Worm (Caenorhabditis elegans): ENCODE results near the gene clec-221.

The clec-221 gene

DNA sequence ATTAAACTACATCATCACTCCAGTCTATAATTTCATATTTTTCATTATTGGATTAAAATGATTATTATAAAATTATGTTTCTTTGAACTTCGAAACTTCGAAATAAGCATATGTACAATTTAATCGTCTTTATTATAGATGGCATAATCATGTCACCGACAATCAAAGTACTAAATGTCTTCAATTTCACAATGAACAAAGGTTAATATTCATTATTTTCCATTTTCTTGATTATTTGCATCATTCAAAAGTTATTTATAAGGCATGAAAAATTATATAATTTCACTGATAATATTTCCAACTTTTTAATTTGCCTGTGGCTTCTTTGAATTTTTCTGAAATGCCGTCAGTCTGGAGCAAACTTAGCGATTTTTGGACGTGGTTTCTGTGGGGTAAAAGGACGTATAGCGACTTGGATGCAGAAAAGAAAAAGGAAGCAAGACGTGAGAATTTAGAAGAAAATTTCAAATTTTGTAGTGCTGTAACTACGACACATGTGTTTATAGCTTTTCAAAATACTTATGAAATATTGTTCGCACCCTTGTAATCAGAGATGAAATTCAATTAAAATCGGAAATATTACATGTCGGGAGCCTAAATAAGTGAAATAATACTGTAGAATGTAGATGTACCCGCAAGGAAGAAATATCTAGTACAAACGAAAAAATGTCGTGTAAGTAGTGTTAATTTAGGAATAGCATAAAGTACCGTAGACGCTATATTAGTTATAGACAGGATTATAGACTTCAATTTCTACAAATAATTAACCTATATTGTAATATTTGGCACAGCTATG is 1.6 kb upstream of the clec-221 start, which contains the start of gene F17C11.13:
TSS of gene F17C11.13 (plus strand) at position 243 of the 796 bp plus-strand sequence.
- TF ChIP-seq lin-35 (GFP tag; optimal IDR thresholded peaks at IDR 0.05): no peak
- TF ChIP-seq gei-17 (GFP tag; optimal IDR thresholded peaks at IDR 0.05): no peak
- no peak for TF ChIP-seq ceh-79 (tag; optimal IDR thresholded peaks at IDR 0.05)
- TF ChIP-seq nhr-80 (tag; optimal IDR thresholded peaks at IDR 0.05): peak; percentile 29
- TF ChIP-seq F49E8.2 (tag; optimal IDR thresholded peaks at IDR 0.05; ENCODE audit: insufficient read depth): no peak
- TF ChIP-seq T26A5.8 (tag; optimal IDR thresholded peaks at IDR 0.05): no peak

DNA sequence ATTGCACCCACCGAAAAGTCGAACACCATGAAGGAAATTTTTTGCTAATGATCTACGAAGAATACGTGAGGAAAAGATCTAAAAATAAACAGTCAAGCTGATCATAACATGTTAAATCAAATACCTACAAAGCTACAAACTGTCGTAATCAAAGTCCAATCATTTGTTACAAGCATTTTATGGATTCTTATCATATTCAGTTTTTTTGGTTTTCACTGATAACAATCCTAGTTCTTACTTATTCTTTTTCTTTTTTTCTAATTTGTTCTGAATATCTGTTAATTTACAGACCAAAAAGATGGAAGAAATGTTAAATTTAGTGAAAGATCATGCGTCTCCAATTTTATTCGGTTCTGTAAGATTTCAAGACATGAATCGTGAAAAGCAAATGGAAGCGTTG is 598 bp upstream of the clec-221 start, which contains the start of gene F17C11.6:
TSS of gene F17C11.6 (plus strand) at position 290 of the 400 bp plus-strand sequence.
- TF ChIP-seq mel-28 (tag; optimal IDR thresholded peaks at IDR 0.05; ENCODE audit: borderline replicate concordance) (no peak), nhr-80 (tag; optimal IDR thresholded peaks at IDR 0.05) (peak; percentile 14), hsf-1 (GFP tag; IDR thresholded peaks at IDR 0.05) (no peak)

DNA sequence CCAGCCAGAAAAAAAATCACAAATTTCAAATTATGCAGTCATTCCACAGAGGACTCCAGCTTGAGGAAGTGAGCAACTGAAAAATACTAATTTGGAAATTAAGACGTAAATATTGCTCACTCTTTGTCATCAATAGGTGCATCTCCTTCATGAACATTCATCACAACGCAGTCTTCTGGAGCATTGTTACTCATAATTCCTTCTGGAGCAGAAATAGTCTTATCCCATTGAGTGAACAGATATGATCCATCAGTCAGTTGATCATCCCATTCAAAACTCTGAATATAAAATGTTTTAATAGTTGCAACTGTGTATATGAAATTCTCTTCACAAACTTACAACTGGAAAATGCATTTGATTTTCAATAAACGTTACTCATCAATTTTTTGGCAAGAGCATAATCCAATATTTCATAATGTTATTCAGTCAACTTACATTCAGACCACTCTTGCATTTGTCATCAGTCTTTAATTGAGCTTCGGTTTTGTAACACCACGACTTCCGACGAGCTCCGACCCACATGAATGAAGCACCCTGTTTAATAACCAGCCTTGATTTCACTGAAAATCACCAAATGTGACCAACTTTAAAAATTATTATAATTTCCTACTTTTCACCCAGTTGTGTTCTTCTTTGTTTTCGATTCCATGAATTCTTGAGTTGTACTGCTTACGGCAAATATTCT is 621 bp downstream of the clec-221 start:
- TF ChIP-seq Y53G8AR.9 (GFP tag; conservative IDR thresholded peaks at IDR 0.05) (peak; percentile 74), bed-1 (GFP tag; IDR thresholded peaks at IDR 0.05) (0 out of 2 replicates have a peak, but pooled peaks have one; percentile 18), ama-1 (optimal IDR thresholded peaks at IDR 0.05) (peak; percentile 79), ama-1 (GFP tag; optimal IDR thresholded peaks at IDR 0.05) (peak in 1 of 2 experiments; percentile 33), K11D2.4 (GFP tag; IDR thresholded peaks at IDR 0.05) (peak; percentile 47), dox-1 (GFP tag; IDR thresholded peaks at IDR 0.05) (peak; percentile 45; the same call in 1 of the 2 replicates), somi-1 (GFP tag; optimal IDR thresholded peaks at IDR 0.05) (peak; percentile 76), repo-1 (tag; optimal IDR thresholded peaks at IDR 0.05) (peak; percentile 91), K12H6.12 (tag; optimal IDR thresholded peaks at IDR 0.05) (no peak), ztf-26 (tag; optimal IDR thresholded peaks at IDR 0.05) (peak; percentile 53), nhr-80 (tag; optimal IDR thresholded peaks at IDR 0.05) (no peak), C06A6.2 (GFP tag; conservative IDR thresholded peaks at IDR 0.05) (no peak; the same call in none of the 2 replicates), B0336.3 (GFP tag; IDR thresholded peaks at IDR 0.05) (peak; percentile 82), lin-35 (GFP tag; optimal IDR thresholded peaks at IDR 0.05) (peak in 1 of 3 experiments; percentile 65), madf-6 (GFP tag; IDR thresholded peaks at IDR 0.05) (peak; percentile 28; the same call in 1 of the 2 replicates), lsy-27 (tag; optimal IDR thresholded peaks at IDR 0.05; ENCODE audit: borderline replicate concordance, insufficient read depth) (no peak), F52B5.7 (tag; optimal IDR thresholded peaks at IDR 0.05) (peak; percentile 21), nfyb-1 (GFP tag; IDR thresholded peaks at IDR 0.05) (0 out of 2 replicates have a peak, but pooled peaks have one; percentile 54), mcd-1 (GFP tag; IDR thresholded peaks at IDR 0.05) (0 out of 2 replicates have a peak, but pooled peaks have one; percentile 10), ztf-28 (GFP tag; IDR thresholded peaks at IDR 0.05) (no peak), madf-3 (GFP tag; IDR thresholded peaks at IDR 0.05) (peak; percentile 56; the same call in 1 of the 2 replicates), gei-17 (GFP tag; optimal IDR thresholded peaks at IDR 0.05) (peak; percentile 43), let-526 (GFP tag; IDR thresholded peaks at IDR 0.05) (0 out of 2 replicates have a peak, but pooled peaks have one; percentile 19), nfya-1 (tag; optimal IDR thresholded peaks at IDR 0.05; ENCODE audit: borderline replicate concordance, insufficient read depth) (no peak), nhr-120 (GFP tag; IDR thresholded peaks at IDR 0.05) (no peak), let-607 (tag; optimal IDR thresholded peaks at IDR 0.05) (peak in 1 of 2 experiments; percentile 7), Y56A3A.18 (GFP tag; IDR thresholded peaks at IDR 0.05) (peak; percentile 75; the same call in 1 of the 2 replicates), ekl-4 (GFP tag; IDR thresholded peaks at IDR 0.05) (peak; percentile 70), cebp-1 (GFP tag; IDR thresholded peaks at IDR 0.05) (no peak), cebp-1 (tag; optimal IDR thresholded peaks at IDR 0.05) (peak; percentile 78), lin-40 (tag; optimal IDR thresholded peaks at IDR 0.05) (peak; percentile 55), nhr-90 (tag; optimal IDR thresholded peaks at IDR 0.05) (peak; percentile 30), athp-1 (tag; optimal IDR thresholded peaks at IDR 0.05) (peak; percentile 40)
